Fruit fly (Drosophila melanogaster) whole organism, pupa: ENCODE measurements around the gene synr.

ENCODE experiments used
- CG10348 ChIP-seq: fragments of 200-800 bp; sonication (Bioruptor generic); IDR thresholded peaks from 2 replicates; pipeline ENCODE4 v1.3.6; 2022; ENCODE audit warnings: missing biosample characterization, missing genetic modification characterization
- CG13204 ChIP-seq: fragments of 200-800 bp; sonication (Bioruptor generic); optimal IDR thresholded peaks from 2 replicates; lab custom pipeline; 2018; ENCODE audit warnings: missing biosample characterization, mild to moderate bottlenecking, missing genetic modification characterization, moderate library complexity
- CG14655 ChIP-seq: fragments of 200-800 bp; sonication (Bioruptor generic); optimal IDR thresholded peaks from 3 replicates; lab custom pipeline; 2017; ENCODE audit warnings: mild to moderate bottlenecking, missing biosample characterization, missing genetic modification reagents, missing genetic modification characterization
- CG15710 ChIP-seq: fragments of 200-800 bp; sonication (Bioruptor generic); optimal IDR thresholded peaks from 2 replicates; lab custom pipeline; 2018; ENCODE audit warnings: missing biosample characterization, mild to moderate bottlenecking, missing genetic modification characterization, moderate library complexity
- CG32121 ChIP-seq: fragments of 200-800 bp; sonication (Bioruptor generic); IDR thresholded peaks from 2 replicates; pipeline ENCODE4 v1.3.6; 2022; ENCODE audit warnings: missing biosample characterization, missing genetic modification characterization
- CG34367 ChIP-seq: fragments of 200-800 bp; sonication (Bioruptor generic); optimal IDR thresholded peaks from 2 replicates; lab custom pipeline; 2018; ENCODE audit warnings: missing biosample characterization, mild to moderate bottlenecking, missing genetic modification characterization
- CG4496 ChIP-seq: fragments of 200-800 bp; sonication (Bioruptor generic); IDR thresholded peaks from 3 replicates; pipeline ENCODE4 v1.3.6; 2022; ENCODE audit warnings: missing biosample characterization, missing genetic modification characterization
- CG8159 ChIP-seq: fragments of 200-800 bp; sonication (Bioruptor generic); optimal IDR thresholded peaks from 3 replicates; lab custom pipeline; 2018; ENCODE audit warnings: missing biosample characterization, mild to moderate bottlenecking, missing genetic modification characterization, moderate library complexity
- CG9948 ChIP-seq: fragments of 200-800 bp; sonication (Bioruptor generic); optimal IDR thresholded peaks from 2 replicates; lab custom pipeline; 2018; ENCODE audit warnings: missing biosample characterization, mild to moderate bottlenecking, missing genetic modification characterization, moderate library complexity
- D1 ChIP-seq: fragments of 200-800 bp; sonication (Bioruptor generic); optimal IDR thresholded peaks from 2 replicates; lab custom pipeline; 2018; ENCODE audit warnings: missing biosample characterization, mild to moderate bottlenecking, missing genetic modification characterization, moderate library complexity
- Snoo ChIP-seq: fragments of 200-800 bp; sonication (Bioruptor generic); optimal IDR thresholded peaks from 3 replicates; lab custom pipeline; 2017; ENCODE audit warnings: missing biosample characterization, mild to moderate bottlenecking, missing genetic modification characterization, inconsistent platforms
- fd96Ca ChIP-seq: fragments of 200-800 bp; sonication (Bioruptor generic); IDR thresholded peaks from 3 replicates; pipeline ENCODE4 v1.3.6; 2022; ENCODE audit warnings: missing biosample characterization, missing genetic modification characterization
- gl ChIP-seq: fragments of 200-800 bp; sonication (Bioruptor generic); optimal IDR thresholded peaks from 2 replicates; lab custom pipeline; 2018; ENCODE audit warnings: missing biosample characterization, mild to moderate bottlenecking, missing genetic modification characterization
- rn ChIP-seq: fragments of 200-800 bp; sonication (Bioruptor generic); IDR thresholded peaks from 2 replicates; pipeline ENCODE4 v1.3.6; 2022; ENCODE audit warnings: missing biosample characterization, missing genetic modification characterization

DNA sequence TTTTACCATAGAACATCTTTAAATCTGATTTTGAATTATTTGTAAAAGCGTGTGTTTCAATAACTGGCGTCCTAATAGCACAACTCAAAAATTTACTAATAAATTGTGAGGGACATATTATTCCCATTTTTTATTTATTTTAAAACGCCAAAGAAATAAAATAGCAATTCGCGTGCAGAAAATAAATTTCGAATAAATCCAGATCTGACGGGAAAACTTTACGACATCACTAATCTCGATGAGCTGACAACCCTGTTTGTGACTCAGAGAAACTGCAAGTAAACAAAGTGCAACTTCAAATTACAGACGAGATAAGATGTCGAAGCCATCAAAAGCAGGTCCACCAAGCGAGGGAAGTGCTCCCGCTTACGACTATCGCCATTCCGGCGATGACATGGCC, 22.9 kb downstream of the synr start, which contains the start of gene CG34125:
- no peak for TF ChIP-seq CG14655 (GFP tag; lab: Kevin White, UChicago)
- no peak for TF ChIP-seq CG8159 (tag; lab: Kevin White, UChicago)
- TF ChIP-seq rn (GFP tag; lab: Robert Waterston, UW) = no peak
- TF ChIP-seq fd96Ca (GFP tag; lab: Robert Waterston, UW) = no peak
- TF ChIP-seq CG10348 (GFP tag; lab: Robert Waterston, UW) = no peak
- no peak for TF ChIP-seq D1 (tag; lab: Kevin White, UChicago)
- TF ChIP-seq CG4496 (GFP tag; lab: Robert Waterston, UW) = no peak
- TF ChIP-seq gl (tag; lab: Kevin White, UChicago) = no peak
- TF ChIP-seq CG13204 (GFP tag; lab: Kevin White, UChicago) = no peak
- no peak for TF ChIP-seq CG34367 (tag; lab: Kevin White, UChicago)
- no peak for TF ChIP-seq CG32121
- no peak for TF ChIP-seq Snoo (tag; lab: Kevin White, UChicago)
- TF ChIP-seq CG9948 (tag; lab: Kevin White, UChicago) = no peak
- no peak for TF ChIP-seq CG15710
